Worm (Caenorhabditis elegans) whole organism, late embryonic: ENCODE measurements around the gene W05B10.4.

ENCODE experiments used
- F13H6.1 ChIP-seq: sonication (generic microtip); optimal IDR thresholded peaks from 2 replicates; lab custom pipeline; 2016; ENCODE audit warnings: missing genetic modification characterization, missing compliant biosample characterization
- ama-1 ChIP-seq: fragments of 150-350 bp; optimal IDR thresholded peaks from 2 replicates; lab custom pipeline; 2014
- fkh-10 ChIP-seq: fragments of 150-350 bp; optimal IDR thresholded peaks from 2 replicates; lab custom pipeline; 2014; ENCODE audit warnings: missing biosample characterization, missing genetic modification reagents, missing genetic modification characterization
- fkh-6 ChIP-seq: sonication (generic microtip); optimal IDR thresholded peaks from 2 replicates; lab custom pipeline; 2016; ENCODE audit warnings: missing genetic modification characterization, missing compliant biosample characterization
- mec-3 ChIP-seq: sonication (generic microtip); optimal IDR thresholded peaks from 2 replicates; lab custom pipeline; 2016; ENCODE audit warnings: borderline replicate concordance, missing genetic modification characterization, missing compliant biosample characterization
- nhr-11 ChIP-seq: fragments of 150-350 bp; optimal IDR thresholded peaks from 2 replicates; lab custom pipeline; 2014; ENCODE audit warnings: missing biosample characterization, missing genetic modification characterization
- pqm-1 ChIP-seq: sonication (generic microtip); optimal IDR thresholded peaks from 2 replicates; lab custom pipeline; 2016; ENCODE audit warnings: missing genetic modification characterization, missing compliant biosample characterization
- tbx-2 ChIP-seq: sonication (generic microtip); optimal IDR thresholded peaks from 2 replicates; lab custom pipeline; 2016; ENCODE audit warnings: missing genetic modification characterization, missing compliant biosample characterization
- tbx-7 ChIP-seq: sonication (generic microtip); optimal IDR thresholded peaks from 2 replicates; lab custom pipeline; 2016; ENCODE audit warnings: missing genotype, missing genetic modification characterization, missing compliant biosample characterization
- unc-55 ChIP-seq: sonication (generic microtip); optimal IDR thresholded peaks from 2 replicates; lab custom pipeline; 2017; ENCODE audit warnings: missing biosample characterization, missing genetic modification reagents, missing genetic modification characterization

- TF ChIP-seq pqm-1 (tag; lab: Kevin White, UChicago) (no peak), F13H6.1 (tag; lab: Kevin White, UChicago) (no peak), nhr-11 (tag; lab: Kevin White, UChicago) (no peak), ama-1 (lab: Kevin White, UChicago) (no peak), unc-55 (GFP tag; lab: Kevin White, UChicago) (no peak), fkh-6 (tag; lab: Kevin White, UChicago) (no peak), fkh-10 (GFP tag; lab: Kevin White, UChicago) (no peak), tbx-7 (no peak), mec-3 (tag; lab: Kevin White, UChicago) (no peak), tbx-2 (no peak)
Observed at ce11 chrV:12711999-12712398, 44.0 kb downstream of the W05B10.4 start, which contains the start of gene R11D1.3.
